Worm (Caenorhabditis elegans): ENCODE results near the gene vmo-1.

- no peak for TF ChIP-seq F13C5.2 (tag; optimal IDR thresholded peaks at IDR 0.05)
- TF ChIP-seq flt-1 (GFP tag; IDR thresholded peaks at IDR 0.05), result no peak
- TF ChIP-seq ama-1 (optimal IDR thresholded peaks at IDR 0.05), result no peak
- no peak for TF ChIP-seq ets-7 (tag; optimal IDR thresholded peaks at IDR 0.05)
- TF ChIP-seq ceh-36 (tag; optimal IDR thresholded peaks at IDR 0.05), result no peak
- no peak for TF ChIP-seq hmg-4 (GFP tag; optimal IDR thresholded peaks at IDR 0.05)
- no peak for TF ChIP-seq aly-1 (tag; optimal IDR thresholded peaks at IDR 0.05)
Observed at ce11 chrV:20573392-20573791, 20.5 kb upstream of the vmo-1 start, which contains the start of gene F26F2.5.

Measured in whole organism, early embryonic.